Worm (Caenorhabditis elegans) whole organism, L4 larva: ENCODE measurements around the gene W09D6.1.
A peak's percentile ranks its signal among the peaks of the same experiment; 100 is the strongest.

Experiments
- F10B5.3 ChIP-seq: sonication (generic microtip); optimal IDR thresholded peaks from 2 replicates; lab custom pipeline; 2016; ENCODE audit warnings: mild to moderate bottlenecking, missing genetic modification characterization, missing compliant biosample characterization
- F37D6.2 ChIP-seq: sonication (generic microtip); optimal IDR thresholded peaks from 2 replicates; lab custom pipeline; 2016; ENCODE audit warnings: mild to moderate bottlenecking, missing genetic modification characterization, missing compliant biosample characterization
- F44E2.7 ChIP-seq: fragments of 200-800 bp; sonication (Bioruptor generic); IDR thresholded peaks from 2 replicates; pipeline ENCODE4 v2.1.2; 2022; ENCODE audit warnings: missing genetic modification characterization, missing compliant biosample characterization
- T26A8.4 ChIP-seq: fragments of 200-800 bp; sonication (Bioruptor generic); IDR thresholded peaks from 2 replicates; pipeline ENCODE4 v1.3.6; 2022; ENCODE audit warnings: missing genetic modification characterization, missing compliant biosample characterization
- Y105C5A.15 ChIP-seq: fragments of 200-800 bp; sonication (Bioruptor generic); IDR thresholded peaks from 2 replicates; pipeline ENCODE4 v1.3.6; 2022; ENCODE audit warnings: missing genetic modification characterization, missing compliant biosample characterization
- Y48G9A.11 ChIP-seq: fragments of 200-800 bp; sonication (Bioruptor generic); IDR thresholded peaks from 2 replicates; pipeline ENCODE4 v1.3.6; 2022; ENCODE audit warnings: missing genetic modification reagents, missing genetic modification characterization, missing compliant biosample characterization
- arid-1 ChIP-seq: fragments of 200-800 bp; sonication (Bioruptor generic); conservative IDR thresholded peaks from 2 replicates; pipeline ENCODE4 v1.3.6; 2022; ENCODE audit warnings: missing genetic modification reagents, missing genetic modification characterization, missing compliant biosample characterization
- ceh-28 ChIP-seq: fragments of 150-350 bp; optimal IDR thresholded peaks from 2 replicates; lab custom pipeline; 2014; ENCODE audit warnings: missing biosample characterization, missing genetic modification reagents, missing genetic modification characterization
- ceh-44 ChIP-seq: fragments of 200-800 bp; sonication (Bioruptor generic); IDR thresholded peaks from 2 replicates; pipeline ENCODE4 v1.3.6; 2022; ENCODE audit warnings: missing genetic modification reagents, missing genetic modification characterization, missing compliant biosample characterization
- ceh-62 ChIP-seq: sonication (generic microtip); optimal IDR thresholded peaks from 2 replicates; lab custom pipeline; 2017; ENCODE audit warnings: missing biosample characterization, missing genetic modification characterization
- ces-1 ChIP-seq: fragments of 150-350 bp; sonication (generic microtip); optimal IDR thresholded peaks from 4 replicates; lab custom pipeline; 2014; ENCODE audit warnings: missing biosample characterization, missing genetic modification reagents, missing genetic modification characterization
- daf-16 ChIP-seq, 3 experiments: sonication (generic microtip); optimal IDR thresholded peaks; 2 replicates each; lab custom pipeline; 2016 to 2017; ENCODE audit warnings: missing genetic modification characterization in 3 of 3, missing genetic modification reagents in 3 of 3, mild to moderate bottlenecking in 2 of 3, missing compliant biosample characterization in 2 of 3, missing biosample characterization in 1 of 3, moderate library complexity in 1 of 3
- daf-19 ChIP-seq: fragments of 200-800 bp; sonication (Bioruptor generic); conservative IDR thresholded peaks from 2 replicates; pipeline ENCODE4 v1.3.6; 2022; ENCODE audit warnings: missing genetic modification characterization, missing compliant biosample characterization
- daf-8 ChIP-seq: fragments of 200-800 bp; sonication (Bioruptor generic); IDR thresholded peaks from 2 replicates; pipeline ENCODE4 v1.3.6; 2022; ENCODE audit warnings: missing genetic modification characterization, missing compliant biosample characterization
- dmd-9 ChIP-seq: fragments of 200-800 bp; sonication (Bioruptor generic); IDR thresholded peaks from 2 replicates; pipeline ENCODE4 v1.3.6; 2022; ENCODE audit warnings: missing genetic modification reagents, missing genetic modification characterization, missing compliant biosample characterization
- dpl-1 ChIP-seq: fragments of 150-350 bp; optimal IDR thresholded peaks from 2 replicates; lab custom pipeline; 2014; ENCODE audit warnings: missing biosample characterization, missing genetic modification reagents, missing genetic modification characterization
- duxl-1 ChIP-seq: sonication (generic microtip); optimal IDR thresholded peaks from 2 replicates; lab custom pipeline; 2016; ENCODE audit warnings: mild to moderate bottlenecking, missing genetic modification characterization, moderate library complexity, missing compliant biosample characterization; ENCODE audit not compliant: poor library complexity
- dve-1 ChIP-seq: sonication (generic microtip); optimal IDR thresholded peaks from 2 replicates; lab custom pipeline; 2017; ENCODE audit warnings: antibody characterized with exemption, mild to moderate bottlenecking, missing genetic modification characterization, missing compliant biosample characterization; ENCODE audit not compliant: insufficient read depth
- egl-43 ChIP-seq: fragments of 200-800 bp; sonication (Bioruptor generic); IDR thresholded peaks from 2 replicates; pipeline ENCODE4 v1.3.6; 2022; ENCODE audit warnings: missing genetic modification reagents, missing genetic modification characterization, missing compliant biosample characterization
- fkh-10 ChIP-seq: fragments of 150-350 bp; optimal IDR thresholded peaks from 2 replicates; lab custom pipeline; 2014; ENCODE audit warnings: missing biosample characterization, missing genetic modification reagents, missing genetic modification characterization
- fos-1 ChIP-seq: fragments of 150-350 bp; optimal IDR thresholded peaks from 2 replicates; lab custom pipeline; 2014; ENCODE audit warnings: missing biosample characterization, missing genetic modification characterization
- gei-8 ChIP-seq: fragments of 200-800 bp; sonication (Bioruptor generic); optimal IDR thresholded peaks from 2 replicates; lab custom pipeline; 2018; ENCODE audit warnings: mild to moderate bottlenecking, missing genetic modification characterization, missing compliant biosample characterization
- hif-1 ChIP-seq, 2 experiments: sonication (generic microtip); optimal IDR thresholded peaks; 2 replicates each; lab custom pipeline; 2016 to 2017; ENCODE audit warnings: missing compliant biosample characterization in 2 of 2, missing genetic modification characterization in 2 of 2, missing genetic modification reagents in 2 of 2, missing genotype in 2 of 2, mild to moderate bottlenecking in 1 of 2
- hmg-1.1 ChIP-seq: fragments of 200-800 bp; sonication (Bioruptor generic); IDR thresholded peaks from 2 replicates; pipeline ENCODE4 v1.3.6; 2022; ENCODE audit warnings: missing genetic modification reagents, missing genetic modification characterization, missing compliant biosample characterization
- lim-7 ChIP-seq: fragments of 200-800 bp; sonication (Bioruptor generic); IDR thresholded peaks from 2 replicates; pipeline ENCODE4 v1.3.6; 2022; ENCODE audit warnings: missing genetic modification characterization, missing compliant biosample characterization
- lin-1 ChIP-seq: fragments of 200-800 bp; sonication (Bioruptor generic); IDR thresholded peaks from 2 replicates; pipeline ENCODE4 v1.3.6; 2022; ENCODE audit warnings: missing genetic modification reagents, missing genetic modification characterization, missing compliant biosample characterization
- lin-29 ChIP-seq: fragments of 200-800 bp; sonication (Bioruptor generic); IDR thresholded peaks from 2 replicates; pipeline ENCODE4 v1.3.6; 2022; ENCODE audit warnings: missing genetic modification reagents, missing genetic modification characterization, missing compliant biosample characterization
- lin-38 ChIP-seq: fragments of 200-800 bp; sonication (Bioruptor generic); IDR thresholded peaks from 2 replicates; pipeline ENCODE4 v1.3.6; 2022; ENCODE audit warnings: missing genetic modification reagents, missing genetic modification characterization, missing compliant biosample characterization
- lin-39 ChIP-seq: fragments of 150-350 bp; optimal IDR thresholded peaks from 2 replicates; lab custom pipeline; 2014; ENCODE audit warnings: missing biosample characterization, missing genetic modification reagents, missing genetic modification characterization
- lir-3 ChIP-seq: sonication (generic microtip); optimal IDR thresholded peaks from 2 replicates; lab custom pipeline; 2016; ENCODE audit warnings: mild to moderate bottlenecking, missing genetic modification characterization, missing compliant biosample characterization
- madf-5 ChIP-seq, 2 experiments: fragments of 200-800 bp; sonication (Bioruptor generic); IDR thresholded peaks; 2 replicates each; pipeline ENCODE4 v1.3.6; 2022; ENCODE audit warnings: missing compliant biosample characterization in 2 of 2, missing genetic modification characterization in 2 of 2
- mes-2 ChIP-seq: sonication (generic microtip); optimal IDR thresholded peaks from 2 replicates; lab custom pipeline; 2016; ENCODE audit warnings: missing genotype, mild to moderate bottlenecking, missing genetic modification characterization, missing compliant biosample characterization; ENCODE audit not compliant: poor library complexity, severe bottlenecking
- mxl-2 ChIP-seq: fragments of 200-800 bp; sonication (Bioruptor generic); conservative IDR thresholded peaks from 2 replicates; pipeline ENCODE4 v1.3.6; 2022; ENCODE audit warnings: missing genetic modification reagents, missing genetic modification characterization, missing compliant biosample characterization
- nhr-11 ChIP-seq: fragments of 150-350 bp; optimal IDR thresholded peaks from 2 replicates; lab custom pipeline; 2014; ENCODE audit warnings: missing biosample characterization, missing genetic modification characterization
- nhr-41 ChIP-seq: fragments of 200-800 bp; sonication (Bioruptor generic); IDR thresholded peaks from 2 replicates; pipeline ENCODE4 v1.3.6; 2022; ENCODE audit warnings: missing genetic modification reagents, missing genetic modification characterization, missing compliant biosample characterization
- nhr-48 ChIP-seq: sonication (generic microtip); optimal IDR thresholded peaks from 2 replicates; lab custom pipeline; 2016; ENCODE audit warnings: mild to moderate bottlenecking, missing genetic modification characterization, missing compliant biosample characterization
- nhr-77 ChIP-seq: fragments of 150-350 bp; optimal IDR thresholded peaks from 2 replicates; lab custom pipeline; 2014; ENCODE audit warnings: missing biosample characterization, missing genetic modification characterization
- php-3 ChIP-seq: fragments of 200-800 bp; sonication (Bioruptor generic); IDR thresholded peaks from 2 replicates; pipeline ENCODE4 v1.3.6; 2022; ENCODE audit warnings: missing genetic modification reagents, missing genetic modification characterization, missing compliant biosample characterization
- pqm-1 ChIP-seq: sonication (generic microtip); optimal IDR thresholded peaks from 2 replicates; lab custom pipeline; 2017; ENCODE audit warnings: missing biosample characterization, missing genetic modification characterization
- rbr-2 ChIP-seq: sonication (generic microtip); optimal IDR thresholded peaks from 2 replicates; lab custom pipeline; 2016; ENCODE audit warnings: missing genotype, missing genetic modification characterization, missing compliant biosample characterization
- saeg-2 ChIP-seq: fragments of 200-800 bp; sonication (Bioruptor generic); IDR thresholded peaks from 2 replicates; pipeline ENCODE4 v1.3.6; 2022; ENCODE audit warnings: missing genetic modification reagents, missing genetic modification characterization, missing compliant biosample characterization
- set-16 ChIP-seq: fragments of 200-800 bp; sonication (Bioruptor generic); IDR thresholded peaks from 2 replicates; pipeline ENCODE4 v1.3.6; 2022; ENCODE audit warnings: missing genetic modification reagents, missing genetic modification characterization, missing compliant biosample characterization
- snpc-1.2 ChIP-seq: fragments of 200-800 bp; sonication (Bioruptor generic); IDR thresholded peaks from 2 replicates; pipeline ENCODE4 v1.3.6; 2022; ENCODE audit warnings: missing genetic modification reagents, missing genetic modification characterization, missing compliant biosample characterization
- snpc-4 ChIP-seq: fragments of 150-350 bp; optimal IDR thresholded peaks from 2 replicates; lab custom pipeline; 2014; ENCODE audit warnings: missing biosample characterization, missing genetic modification characterization
- tra-1 ChIP-seq: fragments of 200-800 bp; sonication (Bioruptor generic); IDR thresholded peaks from 2 replicates; pipeline ENCODE4 v1.3.6; 2022; ENCODE audit warnings: missing genetic modification reagents, missing genetic modification characterization, missing compliant biosample characterization
- unc-39 ChIP-seq: sonication (generic microtip); optimal IDR thresholded peaks from 2 replicates; lab custom pipeline; 2017; ENCODE audit warnings: missing biosample characterization, missing genetic modification characterization
- vab-7 ChIP-seq: fragments of 200-800 bp; sonication (Bioruptor generic); IDR thresholded peaks from 2 replicates; pipeline ENCODE4 v1.3.6; 2022; ENCODE audit warnings: missing genetic modification reagents, missing genetic modification characterization, missing compliant biosample characterization
- zag-1 ChIP-seq: fragments of 150-350 bp; optimal IDR thresholded peaks from 2 replicates; lab custom pipeline; 2014; ENCODE audit warnings: missing biosample characterization, missing genetic modification characterization
- zfp-2 ChIP-seq: sonication (generic microtip); optimal IDR thresholded peaks from 2 replicates; lab custom pipeline; 2016; ENCODE audit warnings: mild to moderate bottlenecking, missing genetic modification characterization, missing compliant biosample characterization
- ztf-11 ChIP-seq: fragments of 150-350 bp; optimal IDR thresholded peaks from 2 replicates; lab custom pipeline; 2014; ENCODE audit warnings: missing biosample characterization, missing genetic modification characterization

W09D6.1 gene

DNA sequence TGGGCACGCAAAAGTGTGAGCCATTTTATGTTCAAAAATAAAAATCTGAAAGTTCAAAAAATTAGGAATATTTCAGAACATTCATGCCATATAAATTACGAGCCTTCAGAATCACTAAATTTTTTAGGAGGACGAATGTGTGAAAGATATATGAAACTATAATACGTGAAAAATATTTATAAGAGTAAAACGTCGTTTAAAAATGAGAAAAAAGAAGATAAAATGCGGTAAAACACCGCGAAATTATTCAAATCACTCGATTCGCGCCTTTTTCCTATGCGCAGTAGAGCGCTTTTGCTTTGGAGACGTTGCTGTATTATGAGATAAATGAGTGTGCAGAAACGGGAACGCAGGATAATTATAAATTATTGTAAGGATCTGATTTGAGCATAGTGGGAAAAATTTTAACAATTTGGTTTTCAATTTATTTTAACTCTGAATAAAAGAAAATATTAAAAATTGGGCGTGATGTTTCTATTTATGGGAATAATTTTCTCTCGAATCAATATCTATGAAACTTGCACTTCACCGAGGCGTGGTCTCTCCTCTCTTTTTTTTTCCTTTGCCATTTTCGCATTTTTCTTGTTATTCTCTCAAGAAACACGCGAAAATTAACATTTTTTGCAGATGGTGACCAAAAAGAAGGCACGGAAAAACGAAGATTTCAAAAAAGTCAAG, 50.7 kb downstream of the W09D6.1 start, which contains the start of the genes sup-35 and Y48A6C.4:
TSS of gene sup-35 (minus strand) at position 51 of the 678 bp plus-strand sequence.
TSS of gene Y48A6C.4 (plus strand) at position 628 of the 678 bp plus-strand sequence.
- 0 out of 2 replicates have a peak, but pooled peaks have one; percentile 40 for TF ChIP-seq vab-7 (GFP tag; lab: Robert Waterston, UW)
- TF ChIP-seq hmg-1.1 (GFP tag; lab: Robert Waterston, UW) = 0 out of 2 replicates have a peak, but pooled peaks have one; percentile 42
- 0 out of 2 replicates have a peak, but pooled peaks have one; percentile 5 for TF ChIP-seq dmd-9
- no peak for TF ChIP-seq F10B5.3 (tag; lab: Kevin White, UChicago)
- no peak for TF ChIP-seq lin-29 (GFP tag; lab: Robert Waterston, UW)
- TF ChIP-seq ztf-11 (tag; lab: Kevin White, UChicago) = no peak
- TF ChIP-seq Y48G9A.11 (GFP tag; lab: Robert Waterston, UW) = no peak
- no peak for TF ChIP-seq ces-1 (GFP tag; lab: Kevin White, UChicago)
- TF ChIP-seq madf-5 (GFP tag; IDR thresholded peaks at IDR 0.05; lab: Robert Waterston, UW) = no peak
- no peak for TF ChIP-seq tra-1 (GFP tag; lab: Robert Waterston, UW)
- TF ChIP-seq ceh-28 (tag; lab: Kevin White, UChicago) = no peak
- peak in 1 of 2 experiments; percentile 87 for TF ChIP-seq hif-1 (tag; optimal IDR thresholded peaks at IDR 0.05; lab: Kevin White, UChicago)
- TF ChIP-seq gei-8 (GFP tag; lab: Kevin White, UChicago) = no peak
- peak; percentile 58 for TF ChIP-seq nhr-11 (tag; lab: Kevin White, UChicago)
- no peak for TF ChIP-seq duxl-1 (tag; lab: Kevin White, UChicago)
- TF ChIP-seq lir-3 (tag; lab: Kevin White, UChicago) = peak; percentile 8
- TF ChIP-seq set-16 = no peak
- TF ChIP-seq snpc-1.2 (GFP tag; lab: Robert Waterston, UW) = no peak
- TF ChIP-seq nhr-48 (tag; lab: Kevin White, UChicago) = no peak
- TF ChIP-seq pqm-1 = no peak
- TF ChIP-seq lim-7 (GFP tag; lab: Robert Waterston, UW) = no peak
- no peak for TF ChIP-seq ceh-62
- peak; percentile 37 for TF ChIP-seq fkh-10 (GFP tag; lab: Kevin White, UChicago)
- TF ChIP-seq nhr-41 (GFP tag; lab: Robert Waterston, UW) = no peak
- TF ChIP-seq Y105C5A.15 = no peak
- no peak for TF ChIP-seq fos-1 (tag; lab: Kevin White, UChicago)
- TF ChIP-seq arid-1 (GFP tag; lab: Robert Waterston, UW) = 0 out of 2 replicates have a peak, but pooled peaks have one; percentile 43
- no peak for TF ChIP-seq F44E2.7
- TF ChIP-seq mxl-2 (GFP tag; lab: Robert Waterston, UW) = no peak
- peak; percentile 78 for TF ChIP-seq rbr-2 (tag; lab: Kevin White, UChicago)
- TF ChIP-seq T26A8.4 (GFP tag; lab: Robert Waterston, UW) = no peak
- no peak for TF ChIP-seq daf-8 (GFP tag; lab: Robert Waterston, UW)
- peak; percentile 93 for TF ChIP-seq dpl-1 (GFP tag; lab: Kevin White, UChicago)
- no peak for TF ChIP-seq php-3 (GFP tag; lab: Robert Waterston, UW)
- TF ChIP-seq daf-16 (GFP tag; optimal IDR thresholded peaks at IDR 0.05; lab: Kevin White, UChicago) = peak in 1 of 2 experiments; percentile 14
- TF ChIP-seq daf-16 (tag; optimal IDR thresholded peaks at IDR 0.05; lab: Kevin White, UChicago) = peak; percentile 21
- peak; percentile 96 for TF ChIP-seq mes-2
- peak; percentile 66 for TF ChIP-seq dve-1 (tag; lab: Kevin White, UChicago)
- TF ChIP-seq ceh-44 (GFP tag; lab: Robert Waterston, UW) = peak; percentile 63; the same call in 1 of the 2 replicates
- no peak for TF ChIP-seq lin-39
- TF ChIP-seq F37D6.2 (tag; lab: Kevin White, UChicago) = peak; percentile 39
- TF ChIP-seq saeg-2 (GFP tag; lab: Robert Waterston, UW) = no peak
- no peak for TF ChIP-seq zag-1
- no peak for TF ChIP-seq lin-1 (GFP tag; lab: Robert Waterston, UW)
- peak; percentile 95 for TF ChIP-seq lin-38 (GFP tag; lab: Robert Waterston, UW)
- TF ChIP-seq daf-19 (GFP tag; lab: Robert Waterston, UW) = no peak
- TF ChIP-seq egl-43 (GFP tag; lab: Robert Waterston, UW) = no peak
- TF ChIP-seq unc-39 (tag; lab: Kevin White, UChicago) = no peak
- peak; percentile 49 for TF ChIP-seq nhr-77
- TF ChIP-seq snpc-4 (tag; lab: Kevin White, UChicago) = peak; percentile 13
- TF ChIP-seq zfp-2 (tag; lab: Kevin White, UChicago) = no peak
